Worm (Caenorhabditis elegans) whole organism, mixed stage, embryonic: ENCODE measurements around the gene cnk-1.

Source experiments
- M03D4.4 ChIP-seq: sonication (generic microtip); optimal IDR thresholded peaks from 2 replicates; lab custom pipeline; 2017; ENCODE audit warnings: mild to moderate bottlenecking, missing genetic modification characterization, missing compliant biosample characterization
- ceh-43 ChIP-seq: fragments of 200-800 bp; sonication (Bioruptor generic); optimal IDR thresholded peaks from 2 replicates; lab custom pipeline; 2018; ENCODE audit warnings: mild to moderate bottlenecking, missing genetic modification characterization, moderate library complexity, missing compliant biosample characterization
- ceh-83 ChIP-seq: fragments of 200-800 bp; sonication (Bioruptor generic); optimal IDR thresholded peaks from 2 replicates; lab custom pipeline; 2018; ENCODE audit warnings: mild to moderate bottlenecking, missing genetic modification characterization, missing compliant biosample characterization
- drap-1 ChIP-seq: fragments of 200-800 bp; sonication (Bioruptor generic); optimal IDR thresholded peaks from 3 replicates; lab custom pipeline; 2018; ENCODE audit warnings: mild to moderate bottlenecking, missing genetic modification characterization, missing compliant biosample characterization
- ham-2 ChIP-seq: fragments of 200-800 bp; sonication (Bioruptor generic); optimal IDR thresholded peaks from 2 replicates; lab custom pipeline; 2018; ENCODE audit warnings: mild to moderate bottlenecking, missing genetic modification characterization, missing compliant biosample characterization
- lin-32 ChIP-seq: fragments of 200-800 bp; sonication (Bioruptor generic); optimal IDR thresholded peaks from 2 replicates; lab custom pipeline; 2018; ENCODE audit warnings: mild to moderate bottlenecking, missing genetic modification characterization, missing compliant biosample characterization
- lsy-2 ChIP-seq: fragments of 150-350 bp; optimal IDR thresholded peaks from 2 replicates; lab custom pipeline; 2014; ENCODE audit warnings: missing biosample characterization, missing genetic modification characterization
- mab-5 ChIP-seq: fragments of 150-350 bp; optimal IDR thresholded peaks from 2 replicates; lab custom pipeline; 2014; ENCODE audit warnings: missing biosample characterization, missing genetic modification characterization
- nhr-28 ChIP-seq: fragments of 150-350 bp; optimal IDR thresholded peaks from 2 replicates; lab custom pipeline; 2014; ENCODE audit warnings: missing biosample characterization, missing genetic modification characterization
- sem-2 ChIP-seq: fragments of 200-800 bp; sonication (Bioruptor generic); optimal IDR thresholded peaks from 2 replicates; lab custom pipeline; 2018; ENCODE audit warnings: mild to moderate bottlenecking, missing genetic modification characterization, missing compliant biosample characterization
- tbx-8 ChIP-seq: fragments of 200-800 bp; sonication (Bioruptor generic); optimal IDR thresholded peaks from 2 replicates; lab custom pipeline; 2018; ENCODE audit warnings: mild to moderate bottlenecking, missing genetic modification characterization, moderate library complexity, missing compliant biosample characterization
- unc-120 ChIP-seq: sonication (generic microtip); optimal IDR thresholded peaks from 2 replicates; lab custom pipeline; 2017; ENCODE audit warnings: missing genetic modification characterization, missing compliant biosample characterization; ENCODE audit not compliant: poor library complexity, severe bottlenecking
- ztf-11 ChIP-seq: fragments of 150-350 bp; optimal IDR thresholded peaks from 2 replicates; lab custom pipeline; 2014; ENCODE audit warnings: missing biosample characterization, missing genetic modification characterization

Gene cnk-1

ce11 chrIII:10320228-10320705 is 49.2 kb downstream of the cnk-1 start:
- peak; percentile 1 for TF ChIP-seq lsy-2 (tag; lab: Kevin White, UChicago)

ce11 chrIII:10320788-10321187 is 49.7 kb downstream of the cnk-1 start, which contains the start of gene sas-7:
Gene sas-7, plus strand, starts transcription at chrIII:10321019.
- TF ChIP-seq ceh-43 (GFP tag; lab: Kevin White, UChicago) = no peak
- no peak for TF ChIP-seq unc-120 (tag; lab: Kevin White, UChicago)
- TF ChIP-seq sem-2 = no peak
- TF ChIP-seq ztf-11 (tag; lab: Kevin White, UChicago) = no peak
- no peak for TF ChIP-seq tbx-8 (GFP tag; lab: Kevin White, UChicago)
- no peak for TF ChIP-seq ham-2 (GFP tag; lab: Kevin White, UChicago)
- no peak for TF ChIP-seq nhr-28 (tag; lab: Kevin White, UChicago)
- TF ChIP-seq drap-1 (GFP tag; lab: Kevin White, UChicago) = no peak
- no peak for TF ChIP-seq lsy-2 (tag; lab: Kevin White, UChicago)
- TF ChIP-seq M03D4.4 (tag; lab: Kevin White, UChicago) = no peak
- no peak for TF ChIP-seq lin-32
- TF ChIP-seq, all 35 proteins: peak for 0

- no peak for TF ChIP-seq mab-5 (tag; lab: Kevin White, UChicago)
- no peak for TF ChIP-seq unc-120 (tag; lab: Kevin White, UChicago)
- TF ChIP-seq ceh-83 (GFP tag; lab: Kevin White, UChicago) = no peak
- TF ChIP-seq ham-2 (GFP tag; lab: Kevin White, UChicago) = no peak
Measured at ce11 chrIII:10326327-10326726, 55.3 kb downstream of the cnk-1 start.
